Fruit fly (Drosophila melanogaster) whole organism, wandering third instar larva: ENCODE data around the gene CG4213.

Source experiments
- Abd-B ChIP-seq: fragments of >200 bp; optimal IDR thresholded peaks from 2 replicates; lab custom pipeline; 2017; ENCODE audit warnings: missing biosample characterization, missing genetic modification characterization
- CG32264 ChIP-seq: fragments of 200-800 bp; sonication (Bioruptor generic); optimal IDR thresholded peaks from 2 replicates; lab custom pipeline; 2016; ENCODE audit warnings: missing biosample characterization, missing genetic modification characterization
- CG9705 ChIP-seq: fragments of 200-800 bp; sonication (Bioruptor generic); optimal IDR thresholded peaks from 2 replicates; lab custom pipeline; 2018; ENCODE audit warnings: missing biosample characterization, mild to moderate bottlenecking, missing genetic modification characterization
- CrebA ChIP-seq: fragments of 200-800 bp; sonication (Bioruptor generic); optimal IDR thresholded peaks from 2 replicates; lab custom pipeline; 2016; ENCODE audit warnings: missing biosample characterization, mild to moderate bottlenecking, missing genetic modification characterization, borderline replicate concordance
- Dfd ChIP-seq: fragments of >200 bp; optimal IDR thresholded peaks from 2 replicates; lab custom pipeline; 2017; ENCODE audit warnings: missing biosample characterization, missing genetic modification characterization
- Dif ChIP-seq: fragments of 200-275, 200-300 bp; sonication (Bioruptor generic); optimal IDR thresholded peaks from 2 replicates; lab custom pipeline; 2018; ENCODE audit warnings: missing biosample characterization, missing genetic modification characterization; ENCODE audit not compliant: partially characterized antibody
- GATAd ChIP-seq: sonication (Bioruptor generic); optimal IDR thresholded peaks from 2 replicates; lab custom pipeline; 2016; ENCODE audit warnings: missing biosample characterization, missing genetic modification characterization
- HLH106 ChIP-seq: fragments of 200-800 bp; optimal IDR thresholded peaks from 3 replicates; lab custom pipeline; 2019; ENCODE audit warnings: missing biosample characterization, mild to moderate bottlenecking, missing genetic modification characterization, moderate library complexity
- Hnf4 ChIP-seq: fragments of 200-800 bp; sonication (Bioruptor generic); optimal IDR thresholded peaks from 2 replicates; lab custom pipeline; 2016; ENCODE audit warnings: missing biosample characterization, mild to moderate bottlenecking, missing genetic modification characterization
- Hr78 ChIP-seq: fragments of >200 bp; optimal IDR thresholded peaks from 2 replicates; lab custom pipeline; 2017; ENCODE audit warnings: missing biosample characterization, missing genetic modification characterization
- Hr83 ChIP-seq: fragments of 200-300 bp; sonication (Bioruptor generic); optimal IDR thresholded peaks from 2 replicates; lab custom pipeline; 2016; ENCODE audit warnings: missing biosample characterization, mild to moderate bottlenecking, missing genetic modification characterization, moderate library complexity; ENCODE audit not compliant: poor library complexity, severe bottlenecking
- Jra ChIP-seq: sonication (Bioruptor generic); optimal IDR thresholded peaks from 2 replicates; lab custom pipeline; 2016; ENCODE audit warnings: missing biosample characterization, missing genetic modification characterization
- Mio ChIP-seq: sonication (Bioruptor generic); optimal IDR thresholded peaks from 2 replicates; lab custom pipeline; 2016; ENCODE audit warnings: missing biosample characterization, missing genetic modification characterization
- Myc ChIP-seq: fragments of >200 bp; optimal IDR thresholded peaks from 2 replicates; lab custom pipeline; 2017
- N ChIP-seq: fragments of >200 bp; optimal IDR thresholded peaks from 2 replicates; lab custom pipeline; 2018; ENCODE audit warnings: missing biosample characterization, missing external identifiers, missing genetic modification characterization
- OdsH ChIP-seq: fragments of 200-800 bp; sonication (Bioruptor generic); optimal IDR thresholded peaks from 2 replicates; lab custom pipeline; 2016; ENCODE audit warnings: missing biosample characterization, mild to moderate bottlenecking, missing genetic modification characterization
- Rel ChIP-seq, 2 experiments: fragments of 200-800 bp; sonication (Bioruptor generic) in 1 of 2; optimal IDR thresholded peaks; 2 replicates in 1 of 2; 3 replicates in 1 of 2; lab custom pipeline; 2016 to 2019; ENCODE audit warnings: mild to moderate bottlenecking in 2 of 2, missing biosample characterization in 2 of 2, missing genetic modification characterization in 2 of 2, moderate library complexity in 1 of 2
- Sp1 ChIP-seq: fragments of 200-800 bp; sonication (Bioruptor generic); optimal IDR thresholded peaks from 3 replicates; lab custom pipeline; 2019; ENCODE audit warnings: missing biosample characterization, mild to moderate bottlenecking, missing genetic modification characterization, moderate library complexity
- Vsx2 ChIP-seq: fragments of 200-300, 225-300 bp; sonication (Bioruptor generic); optimal IDR thresholded peaks from 2 replicates; lab custom pipeline; 2018; ENCODE audit warnings: missing biosample characterization, missing genetic modification characterization; ENCODE audit not compliant: partially characterized antibody
- br ChIP-seq: fragments of 200-800 bp; sonication (Bioruptor generic); optimal IDR thresholded peaks from 2 replicates; lab custom pipeline; 2016; ENCODE audit warnings: missing biosample characterization, missing genetic modification characterization
- brk ChIP-seq: fragments of 200-800 bp; sonication (Bioruptor generic); optimal IDR thresholded peaks from 2 replicates; lab custom pipeline; 2016; ENCODE audit warnings: missing biosample characterization, mild to moderate bottlenecking, missing genetic modification characterization
- dl ChIP-seq, 2 experiments: fragments of 175-275, 200-275 bp in 1 of 2; fragments of 200-275 bp in 1 of 2; sonication (Bioruptor generic); optimal IDR thresholded peaks; lab custom pipeline; 2018; ENCODE audit warnings: mild to moderate bottlenecking in 2 of 2, missing biosample characterization in 2 of 2, missing genetic modification characterization in 2 of 2, moderate library complexity in 2 of 2; ENCODE audit not compliant: partially characterized antibody in 2 of 2, insufficient read depth in 1 of 2
- dmrt93B ChIP-seq: fragments of 200-800 bp; sonication (Bioruptor generic); optimal IDR thresholded peaks from 2 replicates; lab custom pipeline; 2018; ENCODE audit warnings: missing biosample characterization, mild to moderate bottlenecking, missing genetic modification characterization
- dsf ChIP-seq: sonication (Bioruptor generic); optimal IDR thresholded peaks from 2 replicates; lab custom pipeline; 2016; ENCODE audit warnings: missing biosample characterization, missing genetic modification characterization, borderline replicate concordance
- ey ChIP-seq: fragments of 200-800 bp; sonication (Bioruptor generic); optimal IDR thresholded peaks from 2 replicates; lab custom pipeline; 2016; ENCODE audit warnings: missing biosample characterization, missing genetic modification characterization
- foxo ChIP-seq, 2 experiments: fragments of 200-800 bp; sonication (Bioruptor generic); optimal IDR thresholded peaks; 2 replicates in 1 of 2; 3 replicates in 1 of 2; lab custom pipeline; 2016 to 2017; ENCODE audit warnings: missing biosample characterization in 2 of 2, missing genetic modification characterization in 2 of 2
- fru ChIP-seq: fragments of 200-800 bp; sonication (Bioruptor generic); optimal IDR thresholded peaks from 3 replicates; lab custom pipeline; 2016; ENCODE audit warnings: missing biosample characterization, mild to moderate bottlenecking, missing genetic modification characterization
- h ChIP-seq: fragments of 200-800 bp; sonication (Bioruptor generic); optimal IDR thresholded peaks from 3 replicates; lab custom pipeline; 2016; ENCODE audit warnings: missing biosample characterization, mild to moderate bottlenecking, missing genetic modification characterization
- jim ChIP-seq: fragments of 175-275, 200-325 bp; sonication (Bioruptor generic); optimal IDR thresholded peaks from 2 replicates; lab custom pipeline; 2016; ENCODE audit warnings: missing biosample characterization, mild to moderate bottlenecking, missing genetic modification characterization
- lola ChIP-seq: fragments of >200 bp; optimal IDR thresholded peaks from 2 replicates; lab custom pipeline; 2017; ENCODE audit warnings: missing biosample characterization, missing genetic modification characterization
- pan ChIP-seq: fragments of >200 bp; optimal IDR thresholded peaks from 2 replicates; lab custom pipeline; 2017
- psq ChIP-seq: fragments of 200-800 bp; sonication (Bioruptor generic); optimal IDR thresholded peaks from 3 replicates; lab custom pipeline; 2017; ENCODE audit warnings: missing biosample characterization, mild to moderate bottlenecking, missing genetic modification characterization, moderate library complexity
- rgr ChIP-seq: fragments of 200-800 bp; sonication (Bioruptor generic); optimal IDR thresholded peaks from 3 replicates; lab custom pipeline; 2016; ENCODE audit warnings: missing biosample characterization, mild to moderate bottlenecking, missing genetic modification characterization
- sage ChIP-seq: fragments of 200-800 bp; sonication (Bioruptor generic); optimal IDR thresholded peaks from 2 replicates; lab custom pipeline; 2016; ENCODE audit warnings: missing biosample characterization, mild to moderate bottlenecking, missing genetic modification characterization
- sv ChIP-seq: fragments of 200-800 bp; sonication (Bioruptor generic); optimal IDR thresholded peaks from 3 replicates; lab custom pipeline; 2016; ENCODE audit warnings: missing biosample characterization, missing genetic modification characterization
- tai ChIP-seq: sonication (Bioruptor generic); optimal IDR thresholded peaks from 2 replicates; lab custom pipeline; 2016; ENCODE audit warnings: missing biosample characterization, missing genetic modification characterization
- usp ChIP-seq: fragments of >200 bp; optimal IDR thresholded peaks from 2 replicates; lab custom pipeline; 2017; ENCODE audit warnings: missing biosample characterization, missing genetic modification characterization
- woc ChIP-seq: sonication (Bioruptor generic); optimal IDR thresholded peaks from 2 replicates; lab custom pipeline; 2016; ENCODE audit warnings: missing biosample characterization, mild to moderate bottlenecking, missing genetic modification characterization

Gene CG4213

dm6 chr2L:421119-421821, 19.3 kb upstream of the CG4213 start, which contains the start of the genes CG11885 and CG13692 (continued):
- TF ChIP-seq psq (GFP tag; lab: Kevin White, UChicago) (no peak), OdsH (GFP tag; lab: Kevin White, UChicago) (no peak), CG9705 (peak; percentile 34), fru (no peak), usp (no peak)

dm6 chr2L:419620-420184, 17.7 kb upstream of the CG4213 start, which contains the start of the genes CG13690 and RpLP1:
TSS of gene CG13690 (minus strand) at chr2L:419652.
TSS of gene RpLP1 (plus strand) at chr2L:419952.
- TF ChIP-seq CG32264 (GFP tag; lab: Kevin White, UChicago) = peak; percentile 55
- peak; percentile 18 to 46 for TF ChIP-seq foxo (GFP tag; optimal IDR thresholded peaks at IDR 0.05; lab: Kevin White, UChicago)
- TF ChIP-seq fru = peak; percentile 65
- no peak for TF ChIP-seq CrebA (GFP tag; lab: Kevin White, UChicago)
- TF ChIP-seq ey (GFP tag; lab: Kevin White, UChicago) = peak; percentile 13
- no peak for TF ChIP-seq jim (GFP tag; lab: Kevin White, UChicago)
- peak; percentile 67 for TF ChIP-seq dsf
- peak; percentile 41 for TF ChIP-seq Myc (lab: Kevin White, UChicago)
- TF ChIP-seq lola (GFP tag; lab: Kevin White, UChicago) = no peak
- peak; percentile 87 for TF ChIP-seq Sp1 (GFP tag; lab: Kevin White, UChicago)
- TF ChIP-seq HLH106 (tag; lab: Kevin White, UChicago) = peak; percentile 55
- peak; percentile 51 for TF ChIP-seq psq (GFP tag; lab: Kevin White, UChicago)
- peak; percentile 59 for TF ChIP-seq OdsH (GFP tag; lab: Kevin White, UChicago)
- peak; percentile 54 for TF ChIP-seq Jra
- no peak for TF ChIP-seq Vsx2 (GFP tag; lab: Kevin White, UChicago)
- no peak for TF ChIP-seq usp
- peak; percentile 53 for TF ChIP-seq woc
- TF ChIP-seq h = peak; percentile 78
- no peak for TF ChIP-seq Rel (GFP tag; optimal IDR thresholded peaks at IDR 0.05; lab: Kevin White, UChicago)
- TF ChIP-seq Rel (tag; optimal IDR thresholded peaks at IDR 0.05; lab: Kevin White, UChicago) = peak; percentile 47
- no peak for TF ChIP-seq sage (GFP tag; lab: Kevin White, UChicago)
- TF ChIP-seq N (GFP tag; lab: Kevin White, UChicago) = no peak
- TF ChIP-seq pan (lab: Kevin White, UChicago) = no peak
- no peak for TF ChIP-seq dl (GFP tag; optimal IDR thresholded peaks at IDR 0.05; lab: Kevin White, UChicago; ENCODE audit: insufficient read depth in 1 of 2, partially characterized antibody in 2 of 2)
- TF ChIP-seq dmrt93B (GFP tag; lab: Kevin White, UChicago) = peak; percentile 80
- TF ChIP-seq Dif (GFP tag; lab: Kevin White, UChicago) = no peak
- TF ChIP-seq Hnf4 (GFP tag; lab: Kevin White, UChicago) = peak; percentile 59
- TF ChIP-seq Hr83 = peak; percentile 79
- TF ChIP-seq Hr78 (GFP tag; lab: Kevin White, UChicago) = no peak
- no peak for TF ChIP-seq Dfd (GFP tag; lab: Kevin White, UChicago)
- peak; percentile 86 for TF ChIP-seq rgr (GFP tag; lab: Kevin White, UChicago)
- peak; percentile 74 for TF ChIP-seq br (GFP tag; lab: Kevin White, UChicago)
- TF ChIP-seq CG9705 = peak; percentile 59
- TF ChIP-seq Abd-B = no peak
- TF ChIP-seq GATAd (GFP tag; lab: Kevin White, UChicago) = no peak
- peak; percentile 68 for TF ChIP-seq sv
- no peak for TF ChIP-seq tai (GFP tag; lab: Kevin White, UChicago)
- TF ChIP-seq Mio = no peak
- no peak for TF ChIP-seq brk (GFP tag; lab: Kevin White, UChicago)
